Fruit fly (Drosophila melanogaster) whole organism, adult: Measurements from ENCODE around the gene cv-c.

Experiments used
- CG11617 ChIP-seq: fragments of 200-800 bp; sonication (Bioruptor generic); optimal IDR thresholded peaks from 2 replicates; lab custom pipeline; 2017; ENCODE audit warnings: mild to moderate bottlenecking, missing biosample characterization, missing genetic modification reagents, missing genetic modification characterization
- Hr96 ChIP-seq: fragments of 200-800 bp; sonication (Bioruptor generic); optimal IDR thresholded peaks from 2 replicates; lab custom pipeline; 2016; ENCODE audit warnings: missing biosample characterization, missing genetic modification characterization
- pad ChIP-seq: fragments of 200-800 bp; sonication (Bioruptor generic); optimal IDR thresholded peaks from 3 replicates; lab custom pipeline; 2017; ENCODE audit warnings: missing biosample characterization, missing genetic modification characterization, mild to moderate bottlenecking, moderate library complexity, missing genetic modification reagents
- tj ChIP-seq: fragments of 200-800 bp; sonication (Bioruptor generic); optimal IDR thresholded peaks from 3 replicates; lab custom pipeline; 2017; ENCODE audit warnings: missing biosample characterization, mild to moderate bottlenecking, missing genetic modification characterization, moderate library complexity

- TF ChIP-seq pad (GFP tag; lab: Kevin White, UChicago) (no peak), CG11617 (no peak), Hr96 (GFP tag; lab: Kevin White, UChicago) (no peak), tj (GFP tag; lab: Kevin White, UChicago) (no peak)
Measured at dm6 chr3R:14462876-14463397, 18.6 kb downstream of the cv-c start.
